Fruit fly (Drosophila melanogaster) whole organism: ENCODE measurements around the gene CG6901.

ENCODE experiments used
- CG8478 ChIP-seq: fragments of >200 bp; optimal IDR thresholded peaks from 2 replicates; lab custom pipeline; 2018; ENCODE audit warnings: inconsistent platforms
- EcR ChIP-seq, 2 experiments: fragments of >200 bp; optimal IDR thresholded peaks; 2 replicates each; lab custom pipeline; 2017; ENCODE audit warnings: missing biosample characterization in 2 of 2, missing genetic modification characterization in 2 of 2, missing genetic modification reagents in 2 of 2
- pan ChIP-seq: fragments of >200 bp; optimal IDR thresholded peaks from 2 replicates; lab custom pipeline; 2017

- TF ChIP-seq EcR (GFP tag; optimal IDR thresholded peaks at IDR 0.05; lab: Kevin White, UChicago) (no peak), pan (lab: Kevin White, UChicago) (no peak), CG8478 (no peak)
These were observed 45.7 kb upstream of the CG6901 start for dm6 chr3R:16277543-16277942.
